Fruit fly (Drosophila melanogaster) ovary, adult (tissue): Measurements from ENCODE around the gene ND-39.

Source experiments
- CG17801 ChIP-seq: fragments of 200-800 bp; optimal IDR thresholded peaks from 2 replicates; lab custom pipeline; 2019; ENCODE audit warnings: missing biosample characterization, mild to moderate bottlenecking, missing genetic modification characterization, moderate library complexity; ENCODE audit not compliant: partially characterized antibody

ND-39 gene

DNA sequence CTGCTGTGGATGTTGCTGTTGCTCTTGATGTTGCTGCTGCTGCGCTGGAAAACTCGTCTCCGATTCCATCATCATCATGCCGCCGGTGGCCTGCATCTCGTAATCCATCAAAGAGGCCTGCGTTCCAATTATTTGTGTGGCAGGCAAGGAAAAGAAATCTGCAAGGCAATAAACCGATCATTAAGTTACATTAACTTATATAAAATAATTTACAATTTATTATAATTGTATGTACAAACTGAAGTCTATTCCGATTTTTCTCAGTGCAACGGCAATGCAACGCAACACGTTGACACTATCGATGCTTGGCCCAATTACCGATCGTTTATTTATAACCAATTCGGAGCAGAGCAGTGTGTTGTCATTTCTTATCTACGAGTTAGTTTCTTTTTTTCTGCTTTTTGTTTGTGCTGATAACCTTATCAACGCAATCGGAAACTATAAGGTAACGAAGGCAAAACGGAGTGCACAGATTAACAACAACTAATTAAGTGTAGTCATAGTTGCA, 20.8 kb upstream of the ND-39 start:
- TF ChIP-seq CG17801 (GFP tag; lab: Kevin White, UChicago): peak; percentile 2

DNA sequence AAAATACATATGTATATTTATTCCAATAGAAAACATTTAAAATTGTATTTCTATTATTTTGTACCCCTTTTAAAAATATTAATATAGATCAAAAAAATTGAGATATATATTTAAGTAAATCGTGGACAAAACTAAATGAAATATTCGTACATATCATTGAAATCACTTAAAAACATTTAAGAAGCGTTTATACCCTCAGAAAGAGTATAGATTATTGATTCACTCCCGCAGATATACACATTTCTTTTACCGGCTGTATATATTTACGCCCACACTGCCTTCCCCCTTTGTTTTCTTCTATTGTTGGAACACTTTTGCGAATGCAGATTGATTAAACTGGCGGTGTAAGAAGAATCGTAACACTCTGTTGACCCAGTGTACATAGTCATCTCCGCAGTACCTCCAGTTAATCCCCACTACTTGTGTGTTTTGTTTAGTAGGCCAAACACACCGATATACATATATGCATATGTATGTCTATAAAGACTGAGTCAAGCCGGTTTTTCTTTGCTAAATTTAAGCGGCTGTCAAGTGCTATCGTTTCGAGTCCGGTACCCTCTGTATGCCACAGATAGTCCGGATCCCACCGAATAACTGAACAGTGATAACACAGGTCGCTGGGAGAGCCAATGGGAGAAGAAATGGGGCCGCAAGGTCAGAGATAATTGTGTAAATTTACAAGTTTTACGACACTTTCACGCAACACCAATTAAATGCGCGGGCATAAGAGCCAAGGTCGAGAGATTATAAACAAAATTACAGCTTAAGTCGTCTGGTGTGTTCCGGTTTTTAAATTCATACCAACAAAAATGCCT, 20.2 kb upstream of the ND-39 start:
- TF ChIP-seq CG17801 (GFP tag; lab: Kevin White, UChicago): no peak

- no peak for TF ChIP-seq CG17801 (GFP tag; lab: Kevin White, UChicago)
Observed at dm6 chr3L:20472607-20473006, 19.3 kb upstream of the ND-39 start.

DNA sequence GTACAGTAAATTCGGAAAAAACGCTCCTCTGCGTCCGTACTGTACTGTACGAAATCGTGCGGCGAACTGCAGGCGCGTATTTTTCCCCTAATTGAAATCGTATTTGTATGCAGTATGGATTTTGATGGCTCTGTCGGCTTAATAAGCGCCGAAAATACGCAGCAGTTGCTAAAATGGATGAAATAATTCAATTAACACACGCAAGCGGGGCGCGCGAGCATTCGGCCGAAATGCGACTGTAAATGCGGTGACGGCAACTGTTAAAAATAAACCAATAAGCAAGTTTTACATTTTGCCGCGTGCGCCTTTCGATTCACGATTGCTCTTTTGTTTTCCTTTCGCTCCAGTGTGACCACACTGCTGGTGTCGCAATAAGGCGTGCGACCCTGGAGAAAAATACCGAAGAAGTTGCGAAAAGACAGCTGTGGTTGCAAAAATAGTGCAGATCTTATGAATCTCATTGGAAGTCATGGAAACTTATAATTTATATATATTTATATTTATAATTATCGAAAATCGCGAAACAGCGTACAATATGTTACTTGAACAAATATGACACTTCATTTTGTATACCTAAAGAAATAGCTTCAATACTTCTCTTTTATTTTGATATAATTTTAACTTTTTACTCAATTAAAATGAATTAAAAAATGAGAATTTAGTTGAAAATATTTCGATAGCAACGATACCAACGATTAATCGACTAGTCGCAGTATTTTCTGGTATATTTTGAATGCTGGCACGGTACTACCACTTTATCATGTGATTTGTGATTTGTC, 18.7 kb upstream of the ND-39 start, which contains the start of the genes CG32428 and CG5969:
Gene CG32428, minus strand, starts transcription at position 703 of the 779 bp plus-strand sequence.
Gene CG5969, plus strand, starts transcription at position 763 of the 779 bp plus-strand sequence.
- TF ChIP-seq CG17801 (GFP tag; lab: Kevin White, UChicago): peak; percentile 24

- no peak for TF ChIP-seq CG17801 (GFP tag; lab: Kevin White, UChicago)
Observed at dm6 chr3L:20474197-20474788, 17.6 kb upstream of the ND-39 start, which contains the start of gene isoQC. isoQC (plus strand) TSS chr3L:20474466.

dm6 chr3L:20474789-20475208, 17.1 kb upstream of the ND-39 start:
- TF ChIP-seq CG17801 (GFP tag; lab: Kevin White, UChicago): peak; percentile 87

- no peak for TF ChIP-seq CG17801 (GFP tag; lab: Kevin White, UChicago)
Observed at dm6 chr3L:20487649-20488048, 4.2 kb upstream of the ND-39 start.

DNA sequence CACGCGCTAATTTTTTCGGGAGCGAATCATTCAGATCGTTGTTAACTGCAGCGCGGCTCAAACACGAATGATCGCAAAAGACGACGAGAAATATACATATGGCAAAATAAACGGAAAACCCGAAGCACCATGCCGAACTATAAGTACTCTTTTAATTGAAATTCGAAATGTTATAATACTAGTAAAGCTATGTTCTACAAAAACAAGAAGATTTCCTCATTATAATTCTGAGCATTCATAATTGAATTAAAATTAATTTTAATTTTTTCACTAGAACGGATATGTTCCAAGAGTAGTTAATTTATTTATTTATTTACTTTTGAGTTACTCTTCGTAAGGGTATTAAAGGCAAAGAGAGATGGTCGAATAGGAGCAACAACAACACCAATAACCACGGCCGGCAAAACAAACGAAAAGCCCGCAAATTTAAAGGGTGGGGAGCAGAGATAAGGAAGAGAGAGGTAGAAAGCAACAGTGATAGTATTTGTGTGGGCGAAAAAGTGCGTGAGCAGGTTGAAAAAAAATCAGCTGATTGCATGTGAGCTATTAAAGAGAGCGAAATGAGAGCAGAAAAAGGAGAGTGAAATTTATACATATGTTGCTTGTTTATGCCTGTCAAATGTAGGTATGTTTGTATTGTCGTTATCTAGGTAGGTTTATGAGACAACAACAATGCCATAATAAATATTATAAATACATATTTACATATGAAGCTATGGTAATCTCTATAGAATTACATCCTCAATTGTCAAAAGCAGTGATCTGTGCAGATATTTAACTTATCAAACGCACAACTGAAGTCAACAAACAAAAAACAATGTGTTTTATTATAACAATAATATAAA, 1.8 kb downstream of the ND-39 start:
- peak; percentile 95 for TF ChIP-seq CG17801 (GFP tag; lab: Kevin White, UChicago)

DNA sequence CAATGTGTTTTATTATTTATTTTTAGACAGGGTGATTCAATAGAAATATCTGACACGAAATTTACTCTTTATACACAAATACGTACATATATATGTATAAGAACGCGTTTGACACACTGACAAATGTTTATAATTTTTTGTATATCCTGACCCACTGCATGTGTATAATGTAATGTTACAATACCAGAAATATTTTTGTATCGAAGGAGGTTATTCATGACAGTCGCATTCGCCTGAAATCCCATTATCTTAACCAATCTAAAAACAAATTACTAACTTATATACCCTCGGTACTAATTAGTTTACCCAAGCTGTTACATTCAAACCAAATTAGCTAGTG, 2.4 kb downstream of the ND-39 start:
- no peak for TF ChIP-seq CG17801 (GFP tag; lab: Kevin White, UChicago)

dm6 chr3L:20494780-20495591, 3.1 kb downstream of the ND-39 start, which contains the start of gene ZnT77C:
ZnT77C (minus strand) TSS chr3L:20494921.
- TF ChIP-seq CG17801 (GFP tag; lab: Kevin White, UChicago): no peak

dm6 chr3L:20497124-20497996, 5.5 kb downstream of the ND-39 start, which contains the start of gene CG32425:
CG32425 (plus strand) TSS chr3L:20497323.
- no peak for TF ChIP-seq CG17801 (GFP tag; lab: Kevin White, UChicago)

DNA sequence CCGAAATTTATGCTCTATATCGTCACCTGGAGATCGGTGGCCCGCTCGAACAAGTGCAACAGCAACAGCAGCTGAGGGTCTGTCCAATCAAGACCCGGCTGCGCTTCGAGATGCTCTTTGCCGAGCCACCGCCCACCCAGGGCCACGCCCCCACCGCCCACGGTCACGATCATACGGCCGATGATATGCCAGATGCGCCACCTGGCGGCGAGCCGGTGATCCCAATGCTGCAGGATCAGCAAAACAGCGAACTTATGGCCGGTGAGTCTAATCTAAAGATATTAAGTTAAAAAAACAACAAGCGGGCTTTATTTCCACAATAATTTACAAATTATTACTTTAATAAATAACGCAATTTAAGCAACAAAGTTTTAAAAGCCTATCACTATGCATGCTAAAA, 6.3 kb downstream of the ND-39 start:
- TF ChIP-seq CG17801 (GFP tag; lab: Kevin White, UChicago): no peak
